Fruit fly (Drosophila melanogaster) whole organism, embryonic: ENCODE measurements around the gene RPA1.

ENCODE experiments used
- Bdp1 ChIP-seq: fragments of 200-800 bp; sonication (Bioruptor generic); optimal IDR thresholded peaks from 3 replicates; lab custom pipeline; 2016; ENCODE audit warnings: missing biosample characterization, missing genetic modification characterization
- BtbVII ChIP-seq: fragments of 200-800 bp; sonication (Bioruptor generic); optimal IDR thresholded peaks from 3 replicates; lab custom pipeline; 2017; ENCODE audit warnings: missing biosample characterization, mild to moderate bottlenecking, missing genetic modification characterization
- CG10565 ChIP-seq: fragments of 200-800 bp; sonication (Bioruptor generic); optimal IDR thresholded peaks from 3 replicates; lab custom pipeline; 2016; ENCODE audit warnings: missing biosample characterization, mild to moderate bottlenecking, missing genetic modification characterization
- CG11398 ChIP-seq: fragments of 200-800 bp; sonication (Bioruptor generic); optimal IDR thresholded peaks from 2 replicates; lab custom pipeline; 2016; ENCODE audit warnings: missing biosample characterization, missing genetic modification characterization
- CG11504 ChIP-seq: fragments of 200-800 bp; sonication (Bioruptor generic); optimal IDR thresholded peaks from 3 replicates; lab custom pipeline; 2019; ENCODE audit warnings: missing biosample characterization, mild to moderate bottlenecking, missing genetic modification characterization, moderate library complexity
- CG11695 ChIP-seq: fragments of 200-800 bp; sonication (Bioruptor generic); IDR thresholded peaks from 3 replicates; pipeline ENCODE4 v1.3.6; 2022; ENCODE audit warnings: missing biosample characterization, missing genetic modification characterization
- CG12942 ChIP-seq: fragments of 200-800 bp; sonication (Bioruptor generic); optimal IDR thresholded peaks from 3 replicates; lab custom pipeline; 2016; ENCODE audit warnings: missing biosample characterization, missing genetic modification characterization
- CG2678 ChIP-seq: fragments of 200-800 bp; sonication (Bioruptor generic); optimal IDR thresholded peaks from 3 replicates; lab custom pipeline; 2019; ENCODE audit warnings: missing biosample characterization, mild to moderate bottlenecking, missing genetic modification characterization, moderate library complexity
- CG33213 ChIP-seq: fragments of 200-800 bp; sonication (Bioruptor generic); optimal IDR thresholded peaks from 3 replicates; lab custom pipeline; 2016; ENCODE audit warnings: missing biosample characterization, missing genetic modification characterization
- CG4854 ChIP-seq: fragments of 200-800 bp; sonication (Bioruptor generic); optimal IDR thresholded peaks from 2 replicates; lab custom pipeline; 2016; ENCODE audit warnings: missing biosample characterization, missing genetic modification characterization, inconsistent platforms
- CG6683 ChIP-seq: fragments of 200-800 bp; sonication (Bioruptor generic); optimal IDR thresholded peaks from 2 replicates; lab custom pipeline; 2017; ENCODE audit warnings: missing biosample characterization, mild to moderate bottlenecking, missing genetic modification characterization, missing genetic modification reagents
- CG7745 ChIP-seq: fragments of 200-800 bp; sonication (Bioruptor generic); optimal IDR thresholded peaks from 2 replicates; lab custom pipeline; 2018; ENCODE audit warnings: missing biosample characterization, mild to moderate bottlenecking, missing genetic modification characterization, moderate library complexity
- CG9437 ChIP-seq: fragments of 200-800 bp; sonication (Bioruptor generic); optimal IDR thresholded peaks from 2 replicates; lab custom pipeline; 2018; ENCODE audit warnings: missing biosample characterization, mild to moderate bottlenecking, missing genetic modification characterization
- CHES-1-like ChIP-seq: fragments of 200-800 bp; sonication (Bioruptor generic); optimal IDR thresholded peaks from 2 replicates; lab custom pipeline; 2016; ENCODE audit warnings: missing biosample characterization, missing genetic modification characterization
- D ChIP-seq, 2 experiments: fragments of 200-800 bp in 1 of 2; fragments of >200 bp in 1 of 2; sonication (Bioruptor generic) in 1 of 2; optimal IDR thresholded peaks; 2 replicates in 1 of 2; 3 replicates in 1 of 2; lab custom pipeline; 2017; ENCODE audit warnings: mild to moderate bottlenecking in 1 of 2, missing biosample characterization in 1 of 2, missing genetic modification characterization in 1 of 2, missing genetic modification reagents in 1 of 2
- Dip3 ChIP-seq: fragments of 200-800 bp; sonication (Bioruptor generic); optimal IDR thresholded peaks from 3 replicates; lab custom pipeline; 2016; ENCODE audit warnings: missing biosample characterization, missing genetic modification characterization
- Doc2 ChIP-seq: fragments of 200-800 bp; sonication (Bioruptor generic); IDR thresholded peaks from 2 replicates; pipeline ENCODE4 v1.3.6; 2022; ENCODE audit warnings: missing biosample characterization, missing genetic modification characterization
- Dp ChIP-seq: fragments of 200-800 bp; sonication (Bioruptor generic); optimal IDR thresholded peaks from 2 replicates; lab custom pipeline; 2018; ENCODE audit warnings: missing biosample characterization, mild to moderate bottlenecking, missing genetic modification characterization, moderate library complexity
- Dref ChIP-seq: fragments of 200-800 bp; sonication (Bioruptor generic); IDR thresholded peaks from 2 replicates; pipeline ENCODE4 v1.3.6; 2022; ENCODE audit warnings: missing biosample characterization, missing genetic modification characterization
- HLH54F ChIP-seq: fragments of 200-800 bp; sonication (Bioruptor generic); optimal IDR thresholded peaks from 3 replicates; lab custom pipeline; 2016; ENCODE audit warnings: missing biosample characterization, missing genetic modification characterization
- Hmr ChIP-seq: fragments of 200-800 bp; sonication (Bioruptor generic); optimal IDR thresholded peaks from 3 replicates; lab custom pipeline; 2017; ENCODE audit warnings: mild to moderate bottlenecking, missing biosample characterization, missing genetic modification reagents, missing genetic modification characterization
- Jarid2 ChIP-seq: fragments of 200-800 bp; sonication (Bioruptor generic); optimal IDR thresholded peaks from 3 replicates; lab custom pipeline; 2017; ENCODE audit warnings: mild to moderate bottlenecking, missing biosample characterization, missing genetic modification reagents, missing genetic modification characterization
- Neu2 ChIP-seq: fragments of 200-800 bp; sonication (Bioruptor generic); optimal IDR thresholded peaks from 3 replicates; lab custom pipeline; 2016; ENCODE audit warnings: missing biosample characterization, missing genetic modification characterization, borderline replicate concordance
- Oli ChIP-seq: fragments of 200-800 bp; sonication (Bioruptor generic); optimal IDR thresholded peaks from 2 replicates; lab custom pipeline; 2018; ENCODE audit warnings: missing biosample characterization, mild to moderate bottlenecking, missing genetic modification characterization, moderate library complexity
- Optix ChIP-seq: fragments of 200-800 bp; sonication (Bioruptor generic); IDR thresholded peaks from 3 replicates; pipeline ENCODE4 v1.3.6; 2022; ENCODE audit warnings: missing biosample characterization, missing genetic modification characterization
- Stat92E ChIP-seq, 3 experiments: fragments of >200 bp in 2 of 3; fragments of 200-800 bp in 1 of 3; sonication (Bioruptor generic) in 1 of 3; optimal IDR thresholded peaks; 2 replicates each; lab custom pipeline; 2017 to 2019; ENCODE audit warnings: missing biosample characterization in 3 of 3, missing genetic modification characterization in 3 of 3, mild to moderate bottlenecking in 1 of 3, moderate library complexity in 1 of 3
- Taf1 ChIP-seq: fragments of 200-800 bp; sonication (Bioruptor generic); IDR thresholded peaks from 2 replicates; pipeline ENCODE4 v1.3.6; 2022; ENCODE audit warnings: missing biosample characterization, missing genetic modification characterization
- Tbp ChIP-seq: fragments of >200 bp; optimal IDR thresholded peaks from 2 replicates; lab custom pipeline; 2018; ENCODE audit warnings: missing biosample characterization, missing genetic modification characterization
- aop ChIP-seq: fragments of 200-800 bp; sonication (Bioruptor generic); IDR thresholded peaks from 2 replicates; pipeline ENCODE4 v1.3.6; 2022; ENCODE audit warnings: missing biosample characterization, missing genetic modification characterization
- caup ChIP-seq: fragments of 200-800 bp; sonication (Bioruptor generic); optimal IDR thresholded peaks from 3 replicates; lab custom pipeline; 2017; ENCODE audit warnings: missing biosample characterization, mild to moderate bottlenecking, missing genetic modification characterization, moderate library complexity; ENCODE audit not compliant: severe bottlenecking
- dan ChIP-seq: fragments of 200-800 bp; sonication (Bioruptor generic); IDR thresholded peaks from 2 replicates; pipeline ENCODE4 v1.3.6; 2022; ENCODE audit warnings: missing biosample characterization, missing genetic modification characterization
- danr ChIP-seq: fragments of 200-800 bp; sonication (Bioruptor generic); IDR thresholded peaks from 2 replicates; pipeline ENCODE4 v1.3.6; 2022; ENCODE audit warnings: missing biosample characterization, missing genetic modification characterization
- ems ChIP-seq: fragments of 200-800 bp; sonication (Bioruptor generic); optimal IDR thresholded peaks from 3 replicates; lab custom pipeline; 2016; ENCODE audit warnings: missing biosample characterization, missing genetic modification characterization
- exex ChIP-seq: fragments of 200-800 bp; sonication (Bioruptor generic); optimal IDR thresholded peaks from 4 replicates; lab custom pipeline; 2018; ENCODE audit warnings: missing biosample characterization, mild to moderate bottlenecking, missing genetic modification characterization, moderate library complexity
- fd64A ChIP-seq: fragments of 200-800 bp; sonication (Bioruptor generic); optimal IDR thresholded peaks from 3 replicates; lab custom pipeline; 2018; ENCODE audit warnings: missing biosample characterization, mild to moderate bottlenecking, missing genetic modification characterization
- kay ChIP-seq: fragments of 200-800 bp; sonication (Bioruptor generic); optimal IDR thresholded peaks from 2 replicates; lab custom pipeline; 2016; ENCODE audit warnings: missing biosample characterization, missing genetic modification characterization
- ken ChIP-seq: fragments of 200-800 bp; sonication (Bioruptor generic); IDR thresholded peaks from 3 replicates; pipeline ENCODE4 v1.3.6; 2022; ENCODE audit warnings: missing biosample characterization, missing genetic modification characterization
- lab ChIP-seq: fragments of 200-800 bp; sonication (Bioruptor generic); optimal IDR thresholded peaks from 3 replicates; lab custom pipeline; 2017; ENCODE audit warnings: missing biosample characterization, missing genetic modification characterization, mild to moderate bottlenecking, moderate library complexity, missing genetic modification reagents
- lov ChIP-seq, 2 experiments: fragments of 200-800 bp in 1 of 2; fragments of >200 bp in 1 of 2; sonication (Bioruptor generic) in 1 of 2; IDR thresholded peaks in 1 of 2; optimal IDR thresholded peaks in 1 of 2; 2 replicates in 1 of 2; 3 replicates in 1 of 2; pipeline versions ENCODE4 v1.3.6 to Lab custom; 2017 to 2022; ENCODE audit warnings: missing biosample characterization in 1 of 2, missing genetic modification characterization in 1 of 2
- mirr ChIP-seq: fragments of 200-800 bp; sonication (Bioruptor generic); optimal IDR thresholded peaks from 3 replicates; lab custom pipeline; 2018; ENCODE audit warnings: missing biosample characterization, mild to moderate bottlenecking, missing genetic modification characterization
- nom ChIP-seq: fragments of 200-800 bp; sonication (Bioruptor generic); optimal IDR thresholded peaks from 2 replicates; lab custom pipeline; 2017; ENCODE audit warnings: missing biosample characterization, missing genetic modification characterization, mild to moderate bottlenecking, moderate library complexity, missing genetic modification reagents
- pita ChIP-seq: fragments of 200-800 bp; sonication (Bioruptor generic); optimal IDR thresholded peaks from 2 replicates; lab custom pipeline; 2017; ENCODE audit warnings: missing biosample characterization, mild to moderate bottlenecking, missing genetic modification characterization
- salm ChIP-seq: fragments of 200-800 bp; sonication (Bioruptor generic); optimal IDR thresholded peaks from 2 replicates; lab custom pipeline; 2018; ENCODE audit warnings: missing biosample characterization, mild to moderate bottlenecking, missing genetic modification characterization
- sens-2 ChIP-seq: fragments of 200-800 bp; sonication (Bioruptor generic); IDR thresholded peaks from 2 replicates; pipeline ENCODE4 v1.3.6; 2022; ENCODE audit warnings: missing biosample characterization, missing genetic modification characterization
- sima ChIP-seq: fragments of 200-800 bp; sonication (Bioruptor generic); optimal IDR thresholded peaks from 2 replicates; lab custom pipeline; 2016; ENCODE audit warnings: missing biosample characterization, missing genetic modification characterization
- sisA ChIP-seq: fragments of 200-800 bp; sonication (Bioruptor generic); IDR thresholded peaks from 2 replicates; pipeline ENCODE4 v1.3.6; 2022; ENCODE audit warnings: missing biosample characterization, missing genetic modification characterization
- slbo ChIP-seq: fragments of 200-800 bp; sonication (Bioruptor generic); IDR thresholded peaks from 2 replicates; pipeline ENCODE4 v1.3.6; 2022; ENCODE audit warnings: missing biosample characterization, missing genetic modification characterization
- sr ChIP-seq: fragments of 200-800 bp; sonication (Bioruptor generic); IDR thresholded peaks from 3 replicates; pipeline ENCODE4 v1.3.6; 2022; ENCODE audit warnings: missing biosample characterization, missing genetic modification characterization
- unc-4 ChIP-seq: fragments of 200-800 bp; sonication (Bioruptor generic); IDR thresholded peaks from 2 replicates; pipeline ENCODE4 v1.3.6; 2022; ENCODE audit warnings: missing biosample characterization, missing genetic modification characterization; ENCODE audit not compliant: partially characterized antibody

The RPA1 gene

DNA sequence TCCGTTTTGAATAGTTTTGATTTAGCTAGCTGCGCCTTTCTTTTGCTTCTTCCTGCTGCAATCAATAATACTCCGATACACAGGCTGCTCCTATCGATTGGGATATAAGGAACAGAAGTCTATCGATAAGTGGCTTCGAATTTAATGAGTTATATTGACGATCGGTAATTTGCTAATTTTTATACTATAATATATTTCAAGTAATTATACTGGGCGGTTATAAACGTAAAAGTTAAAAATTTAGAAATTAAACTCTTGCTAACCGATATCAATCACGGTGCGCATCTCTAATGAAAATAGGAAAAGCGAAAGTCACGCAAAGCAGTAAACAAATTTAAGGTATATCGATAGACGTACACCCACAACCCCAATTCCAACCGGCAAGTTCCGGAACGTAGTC is 20.5 kb downstream of the RPA1 start, which contains the start of the genes CG9636, CG18749 and CG33722 (continued):
- 0 out of 3 replicates have a peak, but pooled peaks have one; percentile 42 for TF ChIP-seq ken (GFP tag; lab: Robert Waterston, UW)
- TF ChIP-seq Taf1 (GFP tag; lab: Robert Waterston, UW), result no peak
- no peak for TF ChIP-seq fd64A
- TF ChIP-seq lab (GFP tag; lab: Kevin White, UChicago), result no peak
- peak in 1 of 3 experiments; percentile 74 for TF ChIP-seq Stat92E (GFP tag; optimal IDR thresholded peaks at IDR 0.05; lab: Kevin White, UChicago)
- TF ChIP-seq CG4854 (GFP tag; lab: Kevin White, UChicago), result peak; percentile 43
- TF ChIP-seq CHES-1-like (GFP tag; lab: Kevin White, UChicago), result peak; percentile 48
- no peak for TF ChIP-seq Neu2
- no peak for TF ChIP-seq CG7745 (tag; lab: Kevin White, UChicago)
- no peak for TF ChIP-seq sima (GFP tag; lab: Kevin White, UChicago)
- TF ChIP-seq mirr (GFP tag; lab: Kevin White, UChicago), result peak; percentile 38
- peak; percentile 36 for TF ChIP-seq Oli
- no peak for TF ChIP-seq danr
- TF ChIP-seq Jarid2 (GFP tag; lab: Kevin White, UChicago), result no peak
- no peak for TF ChIP-seq lov (optimal IDR thresholded peaks at IDR 0.05; lab: Kevin White, UChicago)
- TF ChIP-seq lov (GFP tag; IDR thresholded peaks at IDR 0.05; lab: Robert Waterston, UW), result no peak
- TF ChIP-seq Dref (GFP tag; lab: Robert Waterston, UW), result peak; percentile 78
- TF ChIP-seq caup, result peak; percentile 50
- no peak for TF ChIP-seq CG10565 (GFP tag; lab: Kevin White, UChicago)
- peak; percentile 54 for TF ChIP-seq exex (tag; lab: Kevin White, UChicago)
- peak; percentile 63 for TF ChIP-seq ems (GFP tag; lab: Kevin White, UChicago)
- peak; percentile 20 for TF ChIP-seq Bdp1 (GFP tag; lab: Kevin White, UChicago)
- TF ChIP-seq sens-2, result peak; percentile 37; the same call in 1 of the 2 replicates
- TF ChIP-seq unc-4 (GFP tag; lab: Robert Waterston, UW), result peak; percentile 97
- no peak for TF ChIP-seq pita (GFP tag; lab: Kevin White, UChicago)
- TF ChIP-seq Hmr (GFP tag; lab: Kevin White, UChicago), result peak; percentile 70
- TF ChIP-seq CG11504 (tag; lab: Kevin White, UChicago), result peak; percentile 75
- peak; percentile 33 for TF ChIP-seq nom (GFP tag; lab: Kevin White, UChicago)
- TF ChIP-seq BtbVII (GFP tag; lab: Kevin White, UChicago), result peak; percentile 4
- peak; percentile 35 for TF ChIP-seq salm (tag; lab: Kevin White, UChicago)
- TF ChIP-seq CG9437 (GFP tag; lab: Kevin White, UChicago), result peak; percentile 76
- peak; percentile 64; the same call in 2 of the 3 replicates for TF ChIP-seq CG11695 (GFP tag; lab: Robert Waterston, UW)
- TF ChIP-seq D (optimal IDR thresholded peaks at IDR 0.05; lab: Kevin White, UChicago), result no peak
- TF ChIP-seq D (GFP tag; optimal IDR thresholded peaks at IDR 0.05; lab: Kevin White, UChicago), result peak; percentile 10
- TF ChIP-seq sisA, result peak; percentile 61
- peak; percentile 58 for TF ChIP-seq CG12942
- TF ChIP-seq CG11398 (GFP tag; lab: Kevin White, UChicago), result no peak
- no peak for TF ChIP-seq Tbp (GFP tag; lab: Kevin White, UChicago)
- peak; percentile 43 for TF ChIP-seq kay (GFP tag; lab: Kevin White, UChicago)
- peak; percentile 30 for TF ChIP-seq CG33213
- no peak for TF ChIP-seq sr
- no peak for TF ChIP-seq dan
- TF ChIP-seq Dip3 (GFP tag; lab: Kevin White, UChicago), result peak; percentile 20
- TF ChIP-seq Doc2 (GFP tag; lab: Robert Waterston, UW), result no peak
- TF ChIP-seq Optix (GFP tag; lab: Robert Waterston, UW), result no peak
- TF ChIP-seq Dp, result peak; percentile 48
- TF ChIP-seq CG6683, result peak; percentile 44
- TF ChIP-seq slbo (GFP tag; lab: Robert Waterston, UW), result peak; percentile 67; the same call in 1 of the 2 replicates
- TF ChIP-seq HLH54F (GFP tag; lab: Kevin White, UChicago), result peak; percentile 16
- no peak for TF ChIP-seq aop (GFP tag; lab: Robert Waterston, UW)
- TF ChIP-seq CG2678 (tag; lab: Kevin White, UChicago), result no peak
